Worm (Caenorhabditis elegans) whole organism, L4 larva: ENCODE data around the gene C49F5.13.

Experiments used
- D1046.2 ChIP-seq: fragments of 200-800 bp; sonication (Bioruptor generic); IDR thresholded peaks from 2 replicates; pipeline ENCODE4 v1.3.6; 2022; ENCODE audit warnings: missing genetic modification characterization, missing compliant biosample characterization
- F10B5.3 ChIP-seq: sonication (generic microtip); optimal IDR thresholded peaks from 2 replicates; lab custom pipeline; 2016; ENCODE audit warnings: mild to moderate bottlenecking, missing genetic modification characterization, missing compliant biosample characterization
- F37D6.2 ChIP-seq: sonication (generic microtip); optimal IDR thresholded peaks from 2 replicates; lab custom pipeline; 2016; ENCODE audit warnings: mild to moderate bottlenecking, missing genetic modification characterization, missing compliant biosample characterization
- F49E8.2 ChIP-seq: sonication (generic microtip); optimal IDR thresholded peaks from 2 replicates; lab custom pipeline; 2016; ENCODE audit warnings: missing compliant biosample characterization, mild to moderate bottlenecking, missing genetic modification characterization, borderline replicate concordance
- Y48G9A.11 ChIP-seq: fragments of 200-800 bp; sonication (Bioruptor generic); IDR thresholded peaks from 2 replicates; pipeline ENCODE4 v1.3.6; 2022; ENCODE audit warnings: missing genetic modification reagents, missing genetic modification characterization, missing compliant biosample characterization
- Y5F2A.4 ChIP-seq: fragments of 200-800 bp; sonication (Bioruptor generic); optimal IDR thresholded peaks from 2 replicates; lab custom pipeline; 2018; ENCODE audit warnings: mild to moderate bottlenecking, missing genetic modification characterization, missing compliant biosample characterization
- aha-1 ChIP-seq: fragments of 150-350 bp; peaks from one replicate; lab custom pipeline; 2014; ENCODE audit warnings: missing biosample characterization, missing genetic modification characterization
- attf-4 ChIP-seq: sonication (generic microtip); optimal IDR thresholded peaks from 3 replicates; lab custom pipeline; 2017; ENCODE audit warnings: missing biosample characterization, missing genetic modification characterization
- ceh-20 ChIP-seq: fragments of 200-800 bp; sonication (Bioruptor generic); IDR thresholded peaks from 2 replicates; pipeline ENCODE4 v1.3.6; 2022; ENCODE audit warnings: missing genetic modification reagents, missing genetic modification characterization, missing compliant biosample characterization
- ceh-28 ChIP-seq: fragments of 150-350 bp; optimal IDR thresholded peaks from 2 replicates; lab custom pipeline; 2014; ENCODE audit warnings: missing biosample characterization, missing genetic modification reagents, missing genetic modification characterization
- ceh-32 ChIP-seq: sonication (generic microtip); optimal IDR thresholded peaks from 2 replicates; lab custom pipeline; 2016; ENCODE audit warnings: mild to moderate bottlenecking, missing genetic modification characterization, missing compliant biosample characterization; ENCODE audit not compliant: poor library complexity
- ceh-44 ChIP-seq: fragments of 200-800 bp; sonication (Bioruptor generic); IDR thresholded peaks from 2 replicates; pipeline ENCODE4 v1.3.6; 2022; ENCODE audit warnings: missing genetic modification reagents, missing genetic modification characterization, missing compliant biosample characterization
- cey-2 ChIP-seq: sonication (generic microtip); optimal IDR thresholded peaks from 3 replicates; lab custom pipeline; 2017; ENCODE audit warnings: missing genetic modification characterization, mild to moderate bottlenecking, missing compliant biosample characterization, antibody characterized with exemption, borderline replicate concordance; ENCODE audit not compliant: insufficient read depth
- ctbp-1 ChIP-seq: fragments of 200-800 bp; sonication (Bioruptor generic); IDR thresholded peaks from 2 replicates; pipeline ENCODE4 v1.3.6; 2022; ENCODE audit warnings: missing genetic modification reagents, missing genetic modification characterization, missing compliant biosample characterization
- daf-16 ChIP-seq, 3 experiments: sonication (generic microtip); optimal IDR thresholded peaks; 2 replicates each; lab custom pipeline; 2016 to 2017; ENCODE audit warnings: missing genetic modification characterization in 3 of 3, missing genetic modification reagents in 3 of 3, mild to moderate bottlenecking in 2 of 3, missing compliant biosample characterization in 2 of 3, missing biosample characterization in 1 of 3, moderate library complexity in 1 of 3
- daf-19 ChIP-seq: fragments of 200-800 bp; sonication (Bioruptor generic); conservative IDR thresholded peaks from 2 replicates; pipeline ENCODE4 v1.3.6; 2022; ENCODE audit warnings: missing genetic modification characterization, missing compliant biosample characterization
- dmd-6 ChIP-seq: fragments of 200-800 bp; sonication (Bioruptor generic); IDR thresholded peaks from 2 replicates; pipeline ENCODE4 v1.3.6; 2022; ENCODE audit warnings: missing genetic modification reagents, missing genetic modification characterization, missing compliant biosample characterization
- dmd-9 ChIP-seq: fragments of 200-800 bp; sonication (Bioruptor generic); IDR thresholded peaks from 2 replicates; pipeline ENCODE4 v1.3.6; 2022; ENCODE audit warnings: missing genetic modification reagents, missing genetic modification characterization, missing compliant biosample characterization
- duxl-1 ChIP-seq: sonication (generic microtip); optimal IDR thresholded peaks from 2 replicates; lab custom pipeline; 2016; ENCODE audit warnings: mild to moderate bottlenecking, missing genetic modification characterization, moderate library complexity, missing compliant biosample characterization; ENCODE audit not compliant: poor library complexity
- dve-1 ChIP-seq: sonication (generic microtip); optimal IDR thresholded peaks from 2 replicates; lab custom pipeline; 2017; ENCODE audit warnings: antibody characterized with exemption, mild to moderate bottlenecking, missing genetic modification characterization, missing compliant biosample characterization; ENCODE audit not compliant: insufficient read depth
- egl-43 ChIP-seq: fragments of 200-800 bp; sonication (Bioruptor generic); IDR thresholded peaks from 2 replicates; pipeline ENCODE4 v1.3.6; 2022; ENCODE audit warnings: missing genetic modification reagents, missing genetic modification characterization, missing compliant biosample characterization
- fkh-10 ChIP-seq: fragments of 150-350 bp; optimal IDR thresholded peaks from 2 replicates; lab custom pipeline; 2014; ENCODE audit warnings: missing biosample characterization, missing genetic modification reagents, missing genetic modification characterization
- gei-8 ChIP-seq: fragments of 200-800 bp; sonication (Bioruptor generic); optimal IDR thresholded peaks from 2 replicates; lab custom pipeline; 2018; ENCODE audit warnings: mild to moderate bottlenecking, missing genetic modification characterization, missing compliant biosample characterization
- hlh-11 ChIP-seq: fragments of 200-800 bp; sonication (Bioruptor generic); optimal IDR thresholded peaks from 2 replicates; lab custom pipeline; 2018; ENCODE audit warnings: mild to moderate bottlenecking, missing genetic modification characterization, missing compliant biosample characterization
- lin-15B ChIP-seq: fragments of 150-350 bp; sonication (generic microtip); optimal IDR thresholded peaks from 3 replicates; lab custom pipeline; 2014; ENCODE audit warnings: missing biosample characterization, missing genetic modification characterization
- lin-38 ChIP-seq: fragments of 200-800 bp; sonication (Bioruptor generic); IDR thresholded peaks from 2 replicates; pipeline ENCODE4 v1.3.6; 2022; ENCODE audit warnings: missing genetic modification reagents, missing genetic modification characterization, missing compliant biosample characterization
- lin-39 ChIP-seq: fragments of 150-350 bp; optimal IDR thresholded peaks from 2 replicates; lab custom pipeline; 2014; ENCODE audit warnings: missing biosample characterization, missing genetic modification reagents, missing genetic modification characterization
- lir-3 ChIP-seq: sonication (generic microtip); optimal IDR thresholded peaks from 2 replicates; lab custom pipeline; 2016; ENCODE audit warnings: mild to moderate bottlenecking, missing genetic modification characterization, missing compliant biosample characterization
- madf-5 ChIP-seq, 2 experiments: fragments of 200-800 bp; sonication (Bioruptor generic); IDR thresholded peaks; 2 replicates each; pipeline ENCODE4 v1.3.6; 2022; ENCODE audit warnings: missing compliant biosample characterization in 2 of 2, missing genetic modification characterization in 2 of 2
- mdt-29 ChIP-seq: fragments of 200-800 bp; sonication (Bioruptor generic); IDR thresholded peaks from 2 replicates; pipeline ENCODE4 v1.3.6; 2022; ENCODE audit warnings: missing genetic modification reagents, missing genetic modification characterization, missing compliant biosample characterization
- nhr-25 ChIP-seq: sonication (generic microtip); optimal IDR thresholded peaks from 2 replicates; lab custom pipeline; 2017; ENCODE audit warnings: missing genetic modification characterization, mild to moderate bottlenecking, missing compliant biosample characterization, antibody characterized with exemption, moderate library complexity, borderline replicate concordance; ENCODE audit not compliant: insufficient read depth
- nhr-28 ChIP-seq: fragments of 150-350 bp; optimal IDR thresholded peaks from 2 replicates; lab custom pipeline; 2014; ENCODE audit warnings: missing biosample characterization, missing genetic modification characterization
- nhr-42 ChIP-seq: fragments of 200-800 bp; sonication (Bioruptor generic); IDR thresholded peaks from 2 replicates; pipeline ENCODE4 v1.3.6; 2022; ENCODE audit warnings: missing genetic modification characterization, missing compliant biosample characterization
- nhr-48 ChIP-seq: sonication (generic microtip); optimal IDR thresholded peaks from 2 replicates; lab custom pipeline; 2016; ENCODE audit warnings: mild to moderate bottlenecking, missing genetic modification characterization, missing compliant biosample characterization
- nhr-6 ChIP-seq: fragments of 150-350 bp; optimal IDR thresholded peaks from 2 replicates; lab custom pipeline; 2014; ENCODE audit warnings: missing biosample characterization, missing genetic modification characterization
- nhr-77 ChIP-seq: fragments of 150-350 bp; optimal IDR thresholded peaks from 2 replicates; lab custom pipeline; 2014; ENCODE audit warnings: missing biosample characterization, missing genetic modification characterization
- pha-4 ChIP-seq, 2 experiments: fragments of 150-350 bp in 1 of 2; fragments of 200-800 bp in 1 of 2; sonication (Bioruptor generic) in 1 of 2; IDR thresholded peaks in 1 of 2; optimal IDR thresholded peaks in 1 of 2; 2 replicates each; pipeline versions ENCODE4 v1.3.6 to Lab custom; 2014 to 2022; ENCODE audit warnings: missing genetic modification characterization in 2 of 2, missing genetic modification reagents in 2 of 2, missing biosample characterization in 1 of 2, missing compliant biosample characterization in 1 of 2
- php-3 ChIP-seq: fragments of 200-800 bp; sonication (Bioruptor generic); IDR thresholded peaks from 2 replicates; pipeline ENCODE4 v1.3.6; 2022; ENCODE audit warnings: missing genetic modification reagents, missing genetic modification characterization, missing compliant biosample characterization
- pqm-1 ChIP-seq: sonication (generic microtip); optimal IDR thresholded peaks from 2 replicates; lab custom pipeline; 2017; ENCODE audit warnings: missing biosample characterization, missing genetic modification characterization
- saeg-2 ChIP-seq: fragments of 200-800 bp; sonication (Bioruptor generic); IDR thresholded peaks from 2 replicates; pipeline ENCODE4 v1.3.6; 2022; ENCODE audit warnings: missing genetic modification reagents, missing genetic modification characterization, missing compliant biosample characterization
- sdz-12 ChIP-seq: fragments of 200-800 bp; sonication (Bioruptor generic); optimal IDR thresholded peaks from 2 replicates; lab custom pipeline; 2018; ENCODE audit warnings: mild to moderate bottlenecking, missing genetic modification characterization, missing compliant biosample characterization
- set-16 ChIP-seq: fragments of 200-800 bp; sonication (Bioruptor generic); IDR thresholded peaks from 2 replicates; pipeline ENCODE4 v1.3.6; 2022; ENCODE audit warnings: missing genetic modification reagents, missing genetic modification characterization, missing compliant biosample characterization
- skn-1 ChIP-seq: fragments of 150-350 bp; optimal IDR thresholded peaks from 2 replicates; lab custom pipeline; 2014; ENCODE audit warnings: missing biosample characterization, missing genetic modification characterization
- snpc-4 ChIP-seq: fragments of 150-350 bp; optimal IDR thresholded peaks from 2 replicates; lab custom pipeline; 2014; ENCODE audit warnings: missing biosample characterization, missing genetic modification characterization
- spr-3 ChIP-seq: fragments of 200-800 bp; sonication (Bioruptor generic); optimal IDR thresholded peaks from 2 replicates; lab custom pipeline; 2018; ENCODE audit warnings: mild to moderate bottlenecking, missing genetic modification characterization, missing compliant biosample characterization
- tag-97 ChIP-seq: fragments of 200-800 bp; sonication (Bioruptor generic); IDR thresholded peaks from 2 replicates; pipeline ENCODE4 v1.3.6; 2022; ENCODE audit warnings: missing genetic modification characterization, missing compliant biosample characterization
- unc-130 ChIP-seq: sonication (generic microtip); optimal IDR thresholded peaks from 2 replicates; lab custom pipeline; 2016; ENCODE audit warnings: missing genetic modification reagents, missing genetic modification characterization, missing compliant biosample characterization
- unc-62 ChIP-seq, 3 experiments: fragments of 150-350 bp in 1 of 3; sonication (generic microtip); optimal IDR thresholded peaks in 2 of 3; peaks in 1 of 3; 1 replicate in 1 of 3; 2 replicates in 2 of 3; lab custom pipeline; 2014 to 2017; ENCODE audit warnings: missing biosample characterization in 3 of 3, missing genetic modification characterization in 3 of 3, missing genetic modification reagents in 3 of 3, missing genotype in 1 of 3
- zfp-2 ChIP-seq: sonication (generic microtip); optimal IDR thresholded peaks from 2 replicates; lab custom pipeline; 2016; ENCODE audit warnings: mild to moderate bottlenecking, missing genetic modification characterization, missing compliant biosample characterization
- zfp-3 ChIP-seq: fragments of 200-800 bp; sonication (Bioruptor generic); conservative IDR thresholded peaks from 2 replicates; pipeline ENCODE4 v1.3.6; 2022; ENCODE audit warnings: missing genetic modification reagents, missing genetic modification characterization, missing compliant biosample characterization

Gene C49F5.13

DNA sequence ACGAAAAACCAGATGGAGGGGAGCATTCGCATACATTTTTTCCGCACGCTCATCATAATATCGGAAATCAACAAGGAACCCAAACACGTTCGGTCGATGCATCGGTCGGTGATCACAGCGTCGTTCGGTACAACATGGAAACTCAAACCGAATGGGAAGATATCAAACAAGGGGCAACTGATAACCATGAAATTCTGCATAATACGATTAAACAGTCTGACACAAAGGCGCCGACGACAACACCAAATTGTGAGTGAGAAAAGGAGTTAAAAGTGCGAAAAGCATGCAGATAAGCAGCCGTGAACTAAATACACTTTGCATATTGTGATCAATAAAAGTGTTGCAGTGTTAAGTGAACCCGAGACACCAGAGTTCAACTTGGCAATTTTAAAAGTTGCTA lies 36.0 kb upstream of the C49F5.13 start:
- TF ChIP-seq hlh-11 (tag; lab: Kevin White, UChicago), result peak; percentile 58
- no peak for TF ChIP-seq aha-1
- no peak for TF ChIP-seq saeg-2
- TF ChIP-seq unc-62 (GFP tag; optimal IDR thresholded peaks at IDR 0.05 in 1 of 2; lab: Kevin White, UChicago), result no peak
- TF ChIP-seq unc-62 (tag; optimal IDR thresholded peaks at IDR 0.05; lab: Kevin White, UChicago), result no peak
- no peak for TF ChIP-seq nhr-25 (tag; lab: Kevin White, UChicago)
- TF ChIP-seq daf-19 (GFP tag; lab: Robert Waterston, UW), result no peak
- no peak for TF ChIP-seq zfp-3 (GFP tag; lab: Robert Waterston, UW)
- no peak for TF ChIP-seq egl-43 (GFP tag; lab: Robert Waterston, UW)
- TF ChIP-seq dve-1 (tag; lab: Kevin White, UChicago), result peak; percentile 51
- no peak for TF ChIP-seq nhr-28 (tag; lab: Kevin White, UChicago)
- TF ChIP-seq tag-97 (GFP tag; lab: Robert Waterston, UW), result no peak
- no peak for TF ChIP-seq Y48G9A.11 (GFP tag; lab: Robert Waterston, UW)
- TF ChIP-seq nhr-77 (tag; lab: Kevin White, UChicago), result no peak
- TF ChIP-seq dmd-9 (GFP tag; lab: Robert Waterston, UW), result no peak
- no peak for TF ChIP-seq F10B5.3 (tag; lab: Kevin White, UChicago)
- no peak for TF ChIP-seq ceh-32 (tag; lab: Kevin White, UChicago)
- TF ChIP-seq ceh-20, result no peak
- no peak for TF ChIP-seq F37D6.2 (tag; lab: Kevin White, UChicago)
- TF ChIP-seq attf-4, result no peak
- TF ChIP-seq pqm-1 (tag; lab: Kevin White, UChicago), result peak; percentile 29
- TF ChIP-seq sdz-12 (GFP tag; lab: Kevin White, UChicago), result no peak
- no peak for TF ChIP-seq lir-3 (tag; lab: Kevin White, UChicago)
- TF ChIP-seq ceh-28 (tag; lab: Kevin White, UChicago), result no peak
- TF ChIP-seq lin-15B (tag; lab: Kevin White, UChicago), result no peak
- TF ChIP-seq nhr-42 (GFP tag; lab: Robert Waterston, UW), result no peak
- TF ChIP-seq daf-16 (GFP tag; optimal IDR thresholded peaks at IDR 0.05; lab: Kevin White, UChicago), result no peak
- TF ChIP-seq daf-16 (tag; optimal IDR thresholded peaks at IDR 0.05; lab: Kevin White, UChicago), result peak; percentile 75
- TF ChIP-seq madf-5 (GFP tag; IDR thresholded peaks at IDR 0.05; lab: Robert Waterston, UW), result no peak
- no peak for TF ChIP-seq ceh-44 (GFP tag; lab: Robert Waterston, UW)
- no peak for TF ChIP-seq set-16 (GFP tag; lab: Robert Waterston, UW)
- TF ChIP-seq snpc-4, result no peak
- no peak for TF ChIP-seq mdt-29
- no peak for TF ChIP-seq lin-39 (tag; lab: Kevin White, UChicago)
- no peak for TF ChIP-seq spr-3 (GFP tag; lab: Kevin White, UChicago)
- TF ChIP-seq cey-2, result no peak
- peak; percentile 8 for TF ChIP-seq nhr-48 (tag; lab: Kevin White, UChicago)
- TF ChIP-seq skn-1, result no peak
- no peak for TF ChIP-seq pha-4 (GFP tag; IDR thresholded peaks at IDR 0.05; lab: Robert Waterston, UW)
- no peak for TF ChIP-seq pha-4 (tag; optimal IDR thresholded peaks at IDR 0.05; lab: Kevin White, UChicago)
- TF ChIP-seq nhr-6 (tag; lab: Kevin White, UChicago), result no peak
- no peak for TF ChIP-seq lin-38 (GFP tag; lab: Robert Waterston, UW)
- peak; percentile 59 for TF ChIP-seq dmd-6 (GFP tag; lab: Robert Waterston, UW)
- TF ChIP-seq ctbp-1 (GFP tag; lab: Robert Waterston, UW), result no peak
- TF ChIP-seq D1046.2 (GFP tag; lab: Robert Waterston, UW), result no peak
- TF ChIP-seq duxl-1 (tag; lab: Kevin White, UChicago), result no peak
- TF ChIP-seq gei-8 (GFP tag; lab: Kevin White, UChicago), result no peak
- no peak for TF ChIP-seq php-3 (GFP tag; lab: Robert Waterston, UW)
- TF ChIP-seq unc-130 (GFP tag; lab: Kevin White, UChicago), result no peak
- TF ChIP-seq Y5F2A.4 (GFP tag; lab: Kevin White, UChicago), result no peak
- TF ChIP-seq fkh-10 (GFP tag; lab: Kevin White, UChicago), result no peak
- no peak for TF ChIP-seq zfp-2 (tag; lab: Kevin White, UChicago)
- TF ChIP-seq F49E8.2, result no peak
